Fruit fly (Drosophila melanogaster) S2 (cell line): Measurements from ENCODE around the gene CG7806.

Experiments used
- CG8478 ChIP-seq: fragments of >200 bp; optimal IDR thresholded peaks from 2 replicates; lab custom pipeline; 2018
- CTCF ChIP-seq, 2 experiments: fragments of >200 bp; optimal IDR thresholded peaks; 2 replicates each; lab custom pipeline; 2018

- TF ChIP-seq CTCF (optimal IDR thresholded peaks at IDR 0.05; lab: Kevin White, UChicago) (no peak), CG8478 (no peak)
These were observed 21.1 kb upstream of the CG7806 start for dm6 chr2L:8290092-8290424.
